Worm (Caenorhabditis elegans): Measurements from ENCODE around the gene vps-24.

Gene vps-24

DNA sequence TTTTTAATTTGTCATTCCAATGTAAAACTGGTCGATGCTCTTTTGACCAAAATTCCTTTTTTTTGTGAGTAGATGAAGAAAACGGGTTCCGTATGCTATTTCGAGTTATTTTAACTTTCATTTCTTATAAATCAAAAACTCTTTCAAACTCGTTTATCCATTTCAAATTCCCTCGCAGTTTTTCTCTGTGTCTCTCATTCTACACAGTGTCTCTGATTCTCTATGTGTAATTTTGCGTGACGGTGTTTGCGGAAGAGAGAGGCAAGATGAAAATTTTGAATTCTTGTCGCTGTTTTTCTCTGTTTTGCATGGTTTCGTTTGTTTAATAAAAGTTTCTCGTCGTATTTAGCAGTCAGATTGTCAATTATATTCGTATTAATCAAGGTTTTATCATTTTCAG, 5.3 kb downstream of the vps-24 start, which contains the start of gene citk-2:
TSS of gene citk-2 (plus strand) at position 399 of the 400 bp plus-strand sequence.
- peak; percentile 31 for TF ChIP-seq sdc-2 (tag; optimal IDR thresholded peaks at IDR 0.05)
- TF ChIP-seq ama-1 (optimal IDR thresholded peaks at IDR 0.05): no peak
- TF ChIP-seq ceh-31 (tag; optimal IDR thresholded peaks at IDR 0.05): peak; percentile 73
- no peak for TF ChIP-seq sox-2 (GFP tag; IDR thresholded peaks at IDR 0.05)
- TF ChIP-seq unc-42 (tag; optimal IDR thresholded peaks at IDR 0.05): peak; percentile 77
- TF ChIP-seq ets-4 (tag; optimal IDR thresholded peaks at IDR 0.05): peak; percentile 26
- peak; percentile 61 for TF ChIP-seq unc-55 (GFP tag; optimal IDR thresholded peaks at IDR 0.05)
- no peak for TF ChIP-seq ceh-19 (GFP tag; optimal IDR thresholded peaks at IDR 0.05)
- TF ChIP-seq nfya-1 (tag; optimal IDR thresholded peaks at IDR 0.05): peak; percentile 86
- TF ChIP-seq ahr-1 (tag; optimal IDR thresholded peaks at IDR 0.05): no peak
- TF ChIP-seq fax-1 (tag; optimal IDR thresholded peaks at IDR 0.05): no peak
- peak; percentile 9 for TF ChIP-seq tbx-2 (tag; optimal IDR thresholded peaks at IDR 0.05)
- TF ChIP-seq rnt-1 (tag; optimal IDR thresholded peaks at IDR 0.05): peak; percentile 20
- TF ChIP-seq dve-1 (tag; optimal IDR thresholded peaks at IDR 0.05): peak; percentile 39
- TF ChIP-seq unc-3 (GFP tag; conservative IDR thresholded peaks at IDR 0.05): no peak
- no peak for TF ChIP-seq unc-3 (tag; optimal IDR thresholded peaks at IDR 0.05)
- no peak for TF ChIP-seq hlh-15 (tag; optimal IDR thresholded peaks at IDR 0.05)
- TF ChIP-seq ceh-14 (tag; optimal IDR thresholded peaks at IDR 0.05): peak; percentile 1
- TF ChIP-seq pros-1 (tag; optimal IDR thresholded peaks at IDR 0.05): peak; percentile 21

- no peak for TF ChIP-seq ceh-6 (GFP tag; optimal IDR thresholded peaks at IDR 0.05)
- no peak for TF ChIP-seq ceh-2 (tag; optimal IDR thresholded peaks at IDR 0.05)
- TF ChIP-seq unc-55 (GFP tag; optimal IDR thresholded peaks at IDR 0.05): no peak
- no peak for TF ChIP-seq zip-5 (tag; optimal IDR thresholded peaks at IDR 0.05)
- TF ChIP-seq ceh-24 (tag; optimal IDR thresholded peaks at IDR 0.05): no peak
- no peak for TF ChIP-seq ceh-31 (tag; optimal IDR thresholded peaks at IDR 0.05)
- TF ChIP-seq elt-2 (tag; optimal IDR thresholded peaks at IDR 0.05): no peak
- TF ChIP-seq pag-3 (tag; optimal IDR thresholded peaks at IDR 0.05; ENCODE audit: borderline replicate concordance): no peak
- TF ChIP-seq nhr-11 (tag; optimal IDR thresholded peaks at IDR 0.05): no peak
- TF ChIP-seq C08G9.2 (tag; optimal IDR thresholded peaks at IDR 0.05): no peak
- no peak for TF ChIP-seq ahr-1 (tag; optimal IDR thresholded peaks at IDR 0.05)
- no peak for TF ChIP-seq ceh-34 (tag; optimal IDR thresholded peaks at IDR 0.05)
- no peak for TF ChIP-seq fkh-6 (tag; optimal IDR thresholded peaks at IDR 0.05)
- no peak for TF ChIP-seq ceh-30 (tag; optimal IDR thresholded peaks at IDR 0.05)
- no peak for TF ChIP-seq sdc-2 (tag; optimal IDR thresholded peaks at IDR 0.05)
- TF ChIP-seq unc-3 (GFP tag; conservative IDR thresholded peaks at IDR 0.05): no peak
- TF ChIP-seq unc-3 (tag; optimal IDR thresholded peaks at IDR 0.05): no peak
- no peak for TF ChIP-seq ceh-18 (tag; optimal IDR thresholded peaks at IDR 0.05)
- TF ChIP-seq pha-2 (tag; optimal IDR thresholded peaks at IDR 0.05): no peak
- no peak for TF ChIP-seq unc-42 (tag; optimal IDR thresholded peaks at IDR 0.05)
- no peak for TF ChIP-seq tbx-7 (tag; optimal IDR thresholded peaks at IDR 0.05)
These were observed 8.1 kb downstream of the vps-24 start for ce11 chrII:5001866-5002265.

DNA sequence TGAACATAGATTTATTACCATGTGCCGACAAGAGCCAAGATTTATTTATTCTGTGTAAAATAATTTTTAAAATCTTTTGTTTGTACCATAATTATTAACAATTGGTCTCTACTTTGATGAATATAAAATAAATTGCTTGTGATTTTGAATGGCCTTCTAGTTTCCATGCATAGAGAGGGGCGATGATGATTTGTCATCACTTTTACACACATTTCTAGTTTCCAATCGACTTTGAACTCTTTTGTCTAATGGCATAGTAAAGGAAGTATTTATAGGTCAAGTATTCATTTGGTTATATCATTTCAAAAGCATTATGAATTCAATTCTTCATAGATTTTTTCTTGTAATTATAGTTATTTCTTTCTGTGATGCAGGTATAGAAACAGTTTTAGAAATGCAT, 9.9 kb downstream of the vps-24 start, which contains the start of gene F59A6.10:
TSS of gene F59A6.10 (plus strand) at position 301 of the 400 bp plus-strand sequence.
- TF ChIP-seq ceh-48 (tag; optimal IDR thresholded peaks at IDR 0.05): no peak
- no peak for TF ChIP-seq ceh-18 (tag; optimal IDR thresholded peaks at IDR 0.05)
- TF ChIP-seq madf-2 (tag; optimal IDR thresholded peaks at IDR 0.05): no peak
- no peak for TF ChIP-seq lim-6 (tag; optimal IDR thresholded peaks at IDR 0.05)
- no peak for TF ChIP-seq K09A11.1 (tag; optimal IDR thresholded peaks at IDR 0.05; ENCODE audit: insufficient read depth)
- TF ChIP-seq unc-55 (GFP tag; optimal IDR thresholded peaks at IDR 0.05): no peak
- no peak for TF ChIP-seq ets-4 (tag; optimal IDR thresholded peaks at IDR 0.05)
- no peak for TF ChIP-seq syd-9 (tag; optimal IDR thresholded peaks at IDR 0.05)
- no peak for TF ChIP-seq rnt-1 (tag; optimal IDR thresholded peaks at IDR 0.05)
- no peak for TF ChIP-seq C38D4.7 (GFP tag; optimal IDR thresholded peaks at IDR 0.05)
- TF ChIP-seq nfya-1 (tag; optimal IDR thresholded peaks at IDR 0.05): no peak
- TF ChIP-seq pha-4 (tag; optimal IDR thresholded peaks at IDR 0.05): no peak
